Worm (Caenorhabditis elegans) whole organism, L4 larva: ENCODE measurements around the gene set-24.
"Not testable (repeated sequence)": the region's sequence is repeated elsewhere in the genome, so short reads cannot be mapped to it uniquely, and the experiment has no call there.

Experiments used
- F10B5.3 ChIP-seq: sonication (generic microtip); optimal IDR thresholded peaks from 2 replicates; lab custom pipeline; 2016; ENCODE audit warnings: mild to moderate bottlenecking, missing genetic modification characterization, missing compliant biosample characterization
- T26A8.4 ChIP-seq: fragments of 200-800 bp; sonication (Bioruptor generic); IDR thresholded peaks from 2 replicates; pipeline ENCODE4 v1.3.6; 2022; ENCODE audit warnings: missing genetic modification characterization, missing compliant biosample characterization
- Y48G9A.11 ChIP-seq: fragments of 200-800 bp; sonication (Bioruptor generic); IDR thresholded peaks from 2 replicates; pipeline ENCODE4 v1.3.6; 2022; ENCODE audit warnings: missing genetic modification reagents, missing genetic modification characterization, missing compliant biosample characterization
- Y5F2A.4 ChIP-seq: fragments of 200-800 bp; sonication (Bioruptor generic); optimal IDR thresholded peaks from 2 replicates; lab custom pipeline; 2018; ENCODE audit warnings: mild to moderate bottlenecking, missing genetic modification characterization, missing compliant biosample characterization
- ZK546.5 ChIP-seq, 2 experiments: sonication (generic microtip); optimal IDR thresholded peaks; 2 replicates each; lab custom pipeline; 2017; ENCODE audit warnings: missing biosample characterization in 2 of 2, missing genetic modification characterization in 2 of 2
- aha-1 ChIP-seq: fragments of 150-350 bp; peaks from one replicate; lab custom pipeline; 2014; ENCODE audit warnings: missing biosample characterization, missing genetic modification characterization
- ceh-44 ChIP-seq: fragments of 200-800 bp; sonication (Bioruptor generic); IDR thresholded peaks from 2 replicates; pipeline ENCODE4 v1.3.6; 2022; ENCODE audit warnings: missing genetic modification reagents, missing genetic modification characterization, missing compliant biosample characterization
- cey-2 ChIP-seq: sonication (generic microtip); optimal IDR thresholded peaks from 3 replicates; lab custom pipeline; 2017; ENCODE audit warnings: missing genetic modification characterization, mild to moderate bottlenecking, missing compliant biosample characterization, antibody characterized with exemption, borderline replicate concordance; ENCODE audit not compliant: insufficient read depth
- daf-19 ChIP-seq: fragments of 200-800 bp; sonication (Bioruptor generic); conservative IDR thresholded peaks from 2 replicates; pipeline ENCODE4 v1.3.6; 2022; ENCODE audit warnings: missing genetic modification characterization, missing compliant biosample characterization
- hlh-30 ChIP-seq: sonication (generic microtip); optimal IDR thresholded peaks from 2 replicates; lab custom pipeline; 2017; ENCODE audit warnings: antibody characterized with exemption, mild to moderate bottlenecking, missing genetic modification characterization, missing compliant biosample characterization; ENCODE audit not compliant: insufficient read depth
- hmg-1.1 ChIP-seq: fragments of 200-800 bp; sonication (Bioruptor generic); IDR thresholded peaks from 2 replicates; pipeline ENCODE4 v1.3.6; 2022; ENCODE audit warnings: missing genetic modification reagents, missing genetic modification characterization, missing compliant biosample characterization
- lin-15B ChIP-seq: fragments of 150-350 bp; sonication (generic microtip); optimal IDR thresholded peaks from 3 replicates; lab custom pipeline; 2014; ENCODE audit warnings: missing biosample characterization, missing genetic modification characterization
- lin-38 ChIP-seq: fragments of 200-800 bp; sonication (Bioruptor generic); IDR thresholded peaks from 2 replicates; pipeline ENCODE4 v1.3.6; 2022; ENCODE audit warnings: missing genetic modification reagents, missing genetic modification characterization, missing compliant biosample characterization
- lir-3 ChIP-seq: sonication (generic microtip); optimal IDR thresholded peaks from 2 replicates; lab custom pipeline; 2016; ENCODE audit warnings: mild to moderate bottlenecking, missing genetic modification characterization, missing compliant biosample characterization
- lsy-2 ChIP-seq, 2 experiments: fragments of 150-350 bp in 1 of 2; sonication (generic microtip) in 1 of 2; optimal IDR thresholded peaks; 2 replicates each; lab custom pipeline; 2014 to 2017; ENCODE audit warnings: missing biosample characterization in 2 of 2, missing genetic modification characterization in 2 of 2
- madf-9 ChIP-seq: fragments of 200-800 bp; sonication (Bioruptor generic); conservative IDR thresholded peaks from 2 replicates; pipeline ENCODE4 v1.3.6; 2022; ENCODE audit warnings: missing genetic modification reagents, missing genetic modification characterization, missing compliant biosample characterization
- mdl-1 ChIP-seq, 2 experiments: fragments of 150-350 bp in 1 of 2; sonication (generic microtip) in 1 of 2; optimal IDR thresholded peaks; 2 replicates each; lab custom pipeline; 2014 to 2017; ENCODE audit warnings: missing biosample characterization in 2 of 2, missing genetic modification characterization in 2 of 2
- mes-2 ChIP-seq: sonication (generic microtip); optimal IDR thresholded peaks from 2 replicates; lab custom pipeline; 2016; ENCODE audit warnings: missing genotype, mild to moderate bottlenecking, missing genetic modification characterization, missing compliant biosample characterization; ENCODE audit not compliant: poor library complexity, severe bottlenecking
- mxl-2 ChIP-seq: fragments of 200-800 bp; sonication (Bioruptor generic); conservative IDR thresholded peaks from 2 replicates; pipeline ENCODE4 v1.3.6; 2022; ENCODE audit warnings: missing genetic modification reagents, missing genetic modification characterization, missing compliant biosample characterization
- nhr-111 ChIP-seq: fragments of 200-800 bp; sonication (Bioruptor generic); optimal IDR thresholded peaks from 2 replicates; lab custom pipeline; 2018; ENCODE audit warnings: mild to moderate bottlenecking, missing genetic modification characterization, missing compliant biosample characterization
- nhr-41 ChIP-seq: fragments of 200-800 bp; sonication (Bioruptor generic); IDR thresholded peaks from 2 replicates; pipeline ENCODE4 v1.3.6; 2022; ENCODE audit warnings: missing genetic modification reagents, missing genetic modification characterization, missing compliant biosample characterization
- nhr-6 ChIP-seq: fragments of 150-350 bp; optimal IDR thresholded peaks from 2 replicates; lab custom pipeline; 2014; ENCODE audit warnings: missing biosample characterization, missing genetic modification characterization
- sdz-12 ChIP-seq: fragments of 200-800 bp; sonication (Bioruptor generic); optimal IDR thresholded peaks from 2 replicates; lab custom pipeline; 2018; ENCODE audit warnings: mild to moderate bottlenecking, missing genetic modification characterization, missing compliant biosample characterization
- set-16 ChIP-seq: fragments of 200-800 bp; sonication (Bioruptor generic); IDR thresholded peaks from 2 replicates; pipeline ENCODE4 v1.3.6; 2022; ENCODE audit warnings: missing genetic modification reagents, missing genetic modification characterization, missing compliant biosample characterization
- skn-1 ChIP-seq: fragments of 150-350 bp; optimal IDR thresholded peaks from 2 replicates; lab custom pipeline; 2014; ENCODE audit warnings: missing biosample characterization, missing genetic modification characterization
- snpc-1.2 ChIP-seq: fragments of 200-800 bp; sonication (Bioruptor generic); IDR thresholded peaks from 2 replicates; pipeline ENCODE4 v1.3.6; 2022; ENCODE audit warnings: missing genetic modification reagents, missing genetic modification characterization, missing compliant biosample characterization
- tra-1 ChIP-seq: fragments of 200-800 bp; sonication (Bioruptor generic); IDR thresholded peaks from 2 replicates; pipeline ENCODE4 v1.3.6; 2022; ENCODE audit warnings: missing genetic modification reagents, missing genetic modification characterization, missing compliant biosample characterization
- unc-130 ChIP-seq: sonication (generic microtip); optimal IDR thresholded peaks from 2 replicates; lab custom pipeline; 2016; ENCODE audit warnings: missing genetic modification reagents, missing genetic modification characterization, missing compliant biosample characterization
- unc-39 ChIP-seq: sonication (generic microtip); optimal IDR thresholded peaks from 2 replicates; lab custom pipeline; 2017; ENCODE audit warnings: missing biosample characterization, missing genetic modification characterization
- unc-62 ChIP-seq, 3 experiments: fragments of 150-350 bp in 1 of 3; sonication (generic microtip); optimal IDR thresholded peaks in 2 of 3; peaks in 1 of 3; 1 replicate in 1 of 3; 2 replicates in 2 of 3; lab custom pipeline; 2014 to 2017; ENCODE audit warnings: missing biosample characterization in 3 of 3, missing genetic modification characterization in 3 of 3, missing genetic modification reagents in 3 of 3, missing genotype in 1 of 3
- zip-2 ChIP-seq: fragments of 150-350 bp; optimal IDR thresholded peaks from 2 replicates; lab custom pipeline; 2014; ENCODE audit warnings: missing biosample characterization, missing genetic modification characterization

The set-24 gene

ce11 chrII:12151640-12152039 lies 20.9 kb upstream of the set-24 start, which contains the start of gene Y57A10A.4:
Gene Y57A10A.4, plus strand, starts transcription at chrII:12151940.
- not testable (repeated sequence) for TF ChIP-seq Y48G9A.11, cey-2, lin-15B

- TF ChIP-seq zip-2 (peak; percentile 52), hmg-1.1 (no peak)
Measured at ce11 chrII:12150227-12150626, 19.5 kb upstream of the set-24 start.

- TF ChIP-seq skn-1 (tag; lab: Kevin White, UChicago) (no peak), mes-2 (tag; lab: Kevin White, UChicago) (no peak), lsy-2 (tag; optimal IDR thresholded peaks at IDR 0.05; lab: Kevin White, UChicago) (no peak), T26A8.4 (GFP tag; lab: Robert Waterston, UW) (no peak), mdl-1 (tag; optimal IDR thresholded peaks at IDR 0.05; lab: Kevin White, UChicago) (no peak), sdz-12 (GFP tag; lab: Kevin White, UChicago) (no peak), mxl-2 (GFP tag; lab: Robert Waterston, UW) (no peak), hlh-30 (tag; lab: Kevin White, UChicago) (no peak), ceh-44 (GFP tag; lab: Robert Waterston, UW) (no peak), F10B5.3 (tag; lab: Kevin White, UChicago) (no peak), tra-1 (GFP tag; lab: Robert Waterston, UW) (no peak), Y5F2A.4 (GFP tag; lab: Kevin White, UChicago) (no peak), nhr-111 (GFP tag; lab: Kevin White, UChicago) (no peak), lir-3 (tag; lab: Kevin White, UChicago) (no peak), unc-39 (tag; lab: Kevin White, UChicago) (no peak)
Measured at ce11 chrII:12147331-12147730, 16.6 kb upstream of the set-24 start, which contains the start of gene Y57A10A.2. Gene Y57A10A.2, plus strand, starts transcription at chrII:12147631.

DNA sequence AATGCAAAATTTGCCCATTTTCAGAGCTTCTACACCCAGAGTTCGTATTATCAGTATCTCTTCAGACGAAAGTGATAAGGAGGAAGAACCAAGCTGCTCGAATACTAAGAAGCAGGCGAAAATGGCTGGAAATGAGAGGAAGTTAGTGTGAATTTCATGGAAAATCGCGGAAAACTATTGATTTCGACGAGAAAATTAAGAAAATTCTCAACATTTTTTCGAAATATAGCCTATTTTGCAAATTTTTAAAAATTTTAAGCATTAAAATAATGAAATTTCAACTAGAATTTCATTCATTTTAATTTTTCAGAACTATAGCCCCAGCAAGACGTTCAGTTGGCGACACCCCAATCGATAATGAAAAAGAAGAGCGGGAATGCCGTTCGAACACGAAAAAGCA lies 12.8 kb upstream of the set-24 start:
- TF ChIP-seq unc-130 (no peak), snpc-1.2 (no peak), daf-19 (no peak), unc-62 (GFP tag; optimal IDR thresholded peaks at IDR 0.05 in 1 of 2; lab: Kevin White, UChicago) (peak in 1 of 2 experiments; percentile 53), unc-62 (tag; optimal IDR thresholded peaks at IDR 0.05; lab: Kevin White, UChicago) (no peak), aha-1 (tag; lab: Kevin White, UChicago) (peak; percentile 73), lin-38 (GFP tag; lab: Robert Waterston, UW) (no peak), T26A8.4 (GFP tag; lab: Robert Waterston, UW) (no peak), nhr-41 (GFP tag; lab: Robert Waterston, UW) (no peak), lsy-2 (tag; optimal IDR thresholded peaks at IDR 0.05; lab: Kevin White, UChicago) (no peak), set-16 (GFP tag; lab: Robert Waterston, UW) (no peak)

DNA sequence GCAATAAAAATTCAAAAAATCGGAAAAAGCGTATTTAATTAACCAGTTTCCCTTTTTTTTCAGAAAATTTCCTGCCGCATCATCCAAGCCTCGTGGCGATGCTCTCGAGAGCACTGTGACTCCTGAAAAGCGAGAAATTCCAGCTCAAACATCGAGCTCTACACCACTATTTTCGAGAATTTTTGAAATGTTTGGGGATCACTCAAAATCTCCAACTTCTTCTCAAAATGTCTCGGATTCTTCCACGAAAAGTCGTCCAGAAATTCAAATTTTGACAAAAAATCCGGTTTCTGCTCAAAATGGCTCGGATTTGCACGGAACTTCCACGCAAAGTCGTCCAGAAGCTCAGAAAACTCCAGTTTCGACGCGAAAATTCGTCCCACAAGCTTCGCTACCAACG lies 7.2 kb upstream of the set-24 start:
- TF ChIP-seq madf-9 (GFP tag; lab: Robert Waterston, UW) (no peak), ZK546.5 (tag; optimal IDR thresholded peaks at IDR 0.05; lab: Kevin White, UChicago) (no peak), unc-62 (GFP tag; optimal IDR thresholded peaks at IDR 0.05 in 1 of 2; lab: Kevin White, UChicago) (peak in 1 of 2 experiments; percentile 93), unc-62 (tag; optimal IDR thresholded peaks at IDR 0.05; lab: Kevin White, UChicago) (no peak), lin-38 (GFP tag; lab: Robert Waterston, UW) (no peak), nhr-6 (no peak)
